Worm (Caenorhabditis elegans) whole organism, midembryonic: Measurements from ENCODE around the gene srh-172.
"Not testable (repeated sequence)": the region's sequence is repeated elsewhere in the genome, so short reads cannot be mapped to it uniquely, and the experiment has no call there.

Experiments
- T22C8.4 ChIP-seq: fragments of 200-800 bp; sonication (Bioruptor generic); IDR thresholded peaks from 2 replicates; pipeline ENCODE4 v1.3.6; 2022; ENCODE audit warnings: missing genetic modification characterization, missing compliant biosample characterization
- cog-1 ChIP-seq: sonication (generic microtip); optimal IDR thresholded peaks from 2 replicates; lab custom pipeline; 2016; ENCODE audit warnings: missing genetic modification characterization, missing compliant biosample characterization
- flt-1 ChIP-seq: fragments of 200-800 bp; sonication (Bioruptor generic); IDR thresholded peaks from 2 replicates; pipeline ENCODE4 v1.3.6; 2022; ENCODE audit warnings: missing genetic modification characterization, missing compliant biosample characterization
- klf-2 ChIP-seq: fragments of 200-800 bp; sonication (Bioruptor generic); conservative IDR thresholded peaks from 2 replicates; pipeline ENCODE4 v1.3.6; 2022; ENCODE audit warnings: missing genetic modification reagents, missing genetic modification characterization, missing compliant biosample characterization
- med-1 ChIP-seq: sonication (generic microtip); optimal IDR thresholded peaks from 2 replicates; lab custom pipeline; 2017; ENCODE audit warnings: missing genetic modification characterization, mild to moderate bottlenecking, missing compliant biosample characterization, antibody characterized with exemption, missing genetic modification reagents; ENCODE audit not compliant: insufficient read depth
- ref-1 ChIP-seq: fragments of 200-800 bp; sonication (Bioruptor generic); conservative IDR thresholded peaks from 2 replicates; pipeline ENCODE4 v1.3.6; 2022; ENCODE audit warnings: missing genetic modification reagents, missing genetic modification characterization, missing compliant biosample characterization
- tab-1 ChIP-seq: fragments of 200-800 bp; sonication (Bioruptor generic); IDR thresholded peaks from 2 replicates; pipeline ENCODE4 v1.3.6; 2022; ENCODE audit warnings: missing genetic modification characterization, missing compliant biosample characterization
- ztf-23 ChIP-seq: fragments of 200-800 bp; sonication (Bioruptor generic); IDR thresholded peaks from 2 replicates; pipeline ENCODE4 v1.3.6; 2022; ENCODE audit warnings: missing genetic modification reagents, missing genetic modification characterization, missing compliant biosample characterization
- ztf-29 ChIP-seq: fragments of 200-800 bp; sonication (Bioruptor generic); IDR thresholded peaks from 2 replicates; pipeline ENCODE4 v1.3.6; 2022; ENCODE audit warnings: missing genetic modification reagents, missing genetic modification characterization, missing compliant biosample characterization

The srh-172 gene

DNA sequence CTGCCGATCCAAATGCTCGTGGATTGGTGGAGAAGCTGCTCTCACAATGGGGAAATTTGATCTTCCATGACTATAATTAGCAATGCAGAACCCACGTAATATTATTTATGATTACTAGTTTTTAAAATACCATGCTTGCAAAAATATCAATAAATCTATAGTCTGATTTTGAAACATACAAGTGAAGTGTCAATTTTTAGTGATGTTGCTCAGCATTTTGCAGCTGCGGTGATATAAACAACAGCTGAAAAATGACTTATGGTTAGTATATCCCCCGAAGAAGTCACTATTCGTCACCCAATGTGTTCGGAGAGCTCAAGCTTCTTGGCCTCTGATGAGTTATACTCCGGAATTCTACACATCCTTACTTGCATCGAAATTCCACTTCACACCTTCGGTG, at the start of gene srh-172:
srh-172 (plus strand) TSS at position 301 of the 400 bp plus-strand sequence.
- TF ChIP-seq cog-1 (tag; lab: Kevin White, UChicago) (no peak), ztf-23 (no peak), ref-1 (no peak), klf-2 (no peak), med-1 (GFP tag; lab: Kevin White, UChicago) (no peak), flt-1 (GFP tag; lab: Robert Waterston, UW) (no peak), ztf-29 (GFP tag; lab: Robert Waterston, UW) (no peak), T22C8.4 (GFP tag; lab: Robert Waterston, UW) (no peak), tab-1 (no peak)

DNA sequence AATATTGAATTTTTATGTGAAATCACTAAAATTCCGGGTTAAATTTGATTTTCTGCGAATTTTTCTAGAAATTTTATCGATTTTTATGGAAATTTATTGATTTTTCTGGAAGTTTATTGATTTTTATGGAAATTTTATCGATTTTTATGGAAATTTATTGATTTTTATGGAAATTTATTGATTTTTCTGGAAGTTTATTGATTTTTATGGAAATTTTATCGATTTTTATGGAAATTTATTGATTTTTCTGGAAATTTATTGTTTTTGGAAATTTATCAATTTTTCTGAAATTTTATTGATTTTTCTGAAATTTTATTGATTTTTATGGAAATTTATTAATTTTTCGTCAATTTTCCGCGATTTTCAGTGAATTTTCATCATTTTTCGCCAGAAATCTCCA, 49.4 kb upstream of the srh-172 start:
- TF ChIP-seq T22C8.4 (GFP tag; lab: Robert Waterston, UW), result peak; percentile 90

- TF ChIP-seq cog-1 (tag; lab: Kevin White, UChicago) (no peak), ztf-29 (GFP tag; lab: Robert Waterston, UW) (no peak), ref-1 (no peak), tab-1 (no peak), ztf-23 (no peak), flt-1 (GFP tag; lab: Robert Waterston, UW) (no peak), med-1 (GFP tag; lab: Kevin White, UChicago) (no peak), klf-2 (no peak), T22C8.4 (GFP tag; lab: Robert Waterston, UW) (no peak)
Measured at ce11 chrV:19915973-19916605, 42.8 kb upstream of the srh-172 start, which contains the start of the genes chk-2 and Y60A3A.19. Gene chk-2, minus strand, starts transcription at chrV:19916023. Gene Y60A3A.19, plus strand, starts transcription at chrV:19916555.

DNA sequence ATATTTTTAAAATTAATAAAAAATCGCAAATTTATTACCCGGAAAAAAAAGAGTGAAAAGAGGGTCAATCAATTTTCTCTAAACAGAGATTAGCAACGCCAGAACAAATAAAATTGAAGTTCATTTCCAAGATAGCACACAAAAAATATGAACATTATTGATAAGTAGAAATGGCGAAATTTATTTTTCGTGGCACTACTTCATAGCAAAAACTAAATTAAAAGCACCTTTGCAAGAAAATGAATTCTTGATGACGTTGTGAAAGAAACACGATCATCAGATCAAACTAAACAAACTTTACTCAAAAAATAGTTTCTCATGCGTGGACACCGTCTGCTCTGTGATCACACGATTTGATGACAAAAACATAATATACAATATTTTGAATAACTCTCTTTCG, 36.2 kb upstream of the srh-172 start, which contains the start of gene Y60A3A.16:
Y60A3A.16 (minus strand) TSS at position 101 of the 400 bp plus-strand sequence.
- no peak for TF ChIP-seq cog-1 (tag; lab: Kevin White, UChicago)
- TF ChIP-seq ztf-29 (GFP tag; lab: Robert Waterston, UW), result no peak
- TF ChIP-seq tab-1, result no peak

ce11 chrV:19923924-19924323, 34.9 kb upstream of the srh-172 start, which contains the start of gene skr-4:
Gene skr-4, plus strand, starts transcription at chrV:19924224.
- no peak for TF ChIP-seq ref-1

DNA sequence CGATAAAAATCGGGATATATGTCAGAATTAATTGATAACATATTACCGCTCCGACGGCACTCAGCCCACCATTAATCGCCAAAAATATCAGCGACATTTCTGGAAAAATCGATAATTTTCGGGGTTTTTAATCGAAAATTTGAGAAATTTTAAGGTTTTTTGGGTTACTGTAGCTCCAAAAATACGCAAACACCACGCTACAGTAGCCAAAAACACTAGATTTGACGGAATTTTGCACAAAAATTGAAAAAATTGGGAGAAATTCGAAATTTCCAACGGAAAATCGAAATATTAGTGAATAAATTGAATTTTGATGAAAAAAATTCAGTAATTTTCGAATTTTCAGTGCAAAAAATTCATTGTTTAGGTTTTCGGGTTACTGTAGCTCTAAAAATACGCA, 24.6 kb upstream of the srh-172 start, which contains the start of gene algn-7:
algn-7 (minus strand) TSS at position 101 of the 400 bp plus-strand sequence.
- TF ChIP-seq ztf-29 (GFP tag; lab: Robert Waterston, UW) (no peak), cog-1 (tag; lab: Kevin White, UChicago) (no peak), ztf-23 (no peak), klf-2 (no peak), flt-1 (GFP tag; lab: Robert Waterston, UW) (no peak), ref-1 (no peak), T22C8.4 (GFP tag; lab: Robert Waterston, UW) (no peak), tab-1 (no peak), med-1 (GFP tag; lab: Kevin White, UChicago) (no peak)

- TF ChIP-seq med-1 (GFP tag; lab: Kevin White, UChicago) (no peak), ztf-23 (no peak)
Measured at ce11 chrV:19936945-19937344, 21.9 kb upstream of the srh-172 start.

DNA sequence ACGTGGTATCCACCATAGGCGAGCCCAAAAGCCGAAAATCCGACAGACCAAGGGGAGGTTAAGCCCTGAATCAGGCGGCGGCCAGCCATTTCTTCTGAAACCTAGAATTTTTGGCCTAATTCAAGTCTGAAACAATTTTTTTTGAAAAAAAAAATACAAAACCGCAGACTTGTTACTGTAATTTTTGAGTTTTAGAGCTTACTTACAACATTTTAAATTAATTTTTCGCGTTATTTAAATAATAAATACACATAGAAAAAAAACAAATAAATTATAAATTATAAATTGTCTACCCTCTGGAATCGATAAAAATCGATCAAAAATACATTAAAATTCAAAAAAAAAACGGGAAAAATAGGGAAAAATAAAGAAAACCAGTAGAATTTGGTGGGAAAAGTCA, 12.3 kb upstream of the srh-172 start, which contains the start of gene dhs-24:
dhs-24 (minus strand) TSS at position 101 of the 400 bp plus-strand sequence.
- TF ChIP-seq T22C8.4 (GFP tag; lab: Robert Waterston, UW) (no peak), ztf-29 (GFP tag; lab: Robert Waterston, UW) (no peak), ref-1 (no peak), flt-1 (GFP tag; lab: Robert Waterston, UW) (no peak), ztf-23 (no peak), med-1 (GFP tag; lab: Kevin White, UChicago) (no peak), cog-1 (tag; lab: Kevin White, UChicago) (no peak), klf-2 (no peak), tab-1 (no peak)

ce11 chrV:19948993-19949392, 9.9 kb upstream of the srh-172 start, which contains the start of gene tmed-4:
Gene tmed-4, minus strand, starts transcription at chrV:19949093.
- TF ChIP-seq med-1 (GFP tag; lab: Kevin White, UChicago); cog-1 (tag; lab: Kevin White, UChicago); klf-2: not testable (repeated sequence)

DNA sequence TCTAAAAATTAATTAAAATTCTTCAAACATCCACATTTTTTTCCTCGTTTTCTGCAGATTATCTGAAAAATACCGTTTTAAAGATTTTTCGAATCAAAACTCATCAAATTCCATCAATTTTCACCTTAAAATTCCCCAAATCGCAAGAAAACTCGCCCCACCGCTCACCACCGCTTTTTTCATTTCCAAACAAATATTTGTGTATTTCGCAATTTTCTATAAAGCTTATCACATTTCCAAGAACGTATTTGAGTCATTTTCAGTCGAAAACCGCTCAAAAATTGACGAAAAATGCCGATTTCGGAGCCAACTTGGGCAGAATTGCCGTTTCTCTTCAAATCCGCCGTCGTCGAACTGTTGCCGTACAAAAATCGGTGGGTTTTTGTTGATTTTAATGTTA, 9.1 kb upstream of the srh-172 start, which contains the start of gene Y60A3A.8:
Y60A3A.8 (plus strand) TSS at position 258 of the 400 bp plus-strand sequence.
- not testable (repeated sequence) for TF ChIP-seq ztf-23; cog-1 (tag; lab: Kevin White, UChicago); med-1 (GFP tag; lab: Kevin White, UChicago)

- no peak for TF ChIP-seq tab-1
- TF ChIP-seq flt-1 (GFP tag; lab: Robert Waterston, UW), result no peak
- TF ChIP-seq cog-1 (tag; lab: Kevin White, UChicago), result no peak
- no peak for TF ChIP-seq ztf-29 (GFP tag; lab: Robert Waterston, UW)
- no peak for TF ChIP-seq klf-2
- no peak for TF ChIP-seq ztf-23
- TF ChIP-seq med-1 (GFP tag; lab: Kevin White, UChicago), result no peak
- no peak for TF ChIP-seq ref-1
- TF ChIP-seq T22C8.4 (GFP tag; lab: Robert Waterston, UW), result no peak
Measured at ce11 chrV:19954491-19954890, 4.4 kb upstream of the srh-172 start.
